Worm (Caenorhabditis elegans) whole organism, L4 larva: Measurements from ENCODE around the gene mltn-5.

ENCODE experiments used
- Y5F2A.4 ChIP-seq: fragments of 200-800 bp; sonication (Bioruptor generic); optimal IDR thresholded peaks from 2 replicates; lab custom pipeline; 2018; ENCODE audit warnings: mild to moderate bottlenecking, missing genetic modification characterization, missing compliant biosample characterization
- aha-1 ChIP-seq: fragments of 150-350 bp; peaks from one replicate; lab custom pipeline; 2014; ENCODE audit warnings: missing biosample characterization, missing genetic modification characterization
- daf-12 ChIP-seq: fragments of 150-350 bp; optimal IDR thresholded peaks from 2 replicates; lab custom pipeline; 2014; ENCODE audit warnings: missing biosample characterization, missing genetic modification reagents, missing genetic modification characterization
- daf-16 ChIP-seq, 3 experiments: sonication (generic microtip); optimal IDR thresholded peaks; 2 replicates each; lab custom pipeline; 2016 to 2017; ENCODE audit warnings: missing genetic modification characterization in 3 of 3, missing genetic modification reagents in 3 of 3, mild to moderate bottlenecking in 2 of 3, missing compliant biosample characterization in 2 of 3, missing biosample characterization in 1 of 3, moderate library complexity in 1 of 3
- daf-8 ChIP-seq: fragments of 200-800 bp; sonication (Bioruptor generic); IDR thresholded peaks from 2 replicates; pipeline ENCODE4 v1.3.6; 2022; ENCODE audit warnings: missing genetic modification characterization, missing compliant biosample characterization
- dmd-6 ChIP-seq: fragments of 200-800 bp; sonication (Bioruptor generic); IDR thresholded peaks from 2 replicates; pipeline ENCODE4 v1.3.6; 2022; ENCODE audit warnings: missing genetic modification reagents, missing genetic modification characterization, missing compliant biosample characterization
- dmd-8 ChIP-seq: fragments of 200-800 bp; sonication (Bioruptor generic); IDR thresholded peaks from 2 replicates; pipeline ENCODE4 v1.3.6; 2022; ENCODE audit warnings: missing genetic modification characterization, missing compliant biosample characterization
- dpl-1 ChIP-seq: fragments of 150-350 bp; optimal IDR thresholded peaks from 2 replicates; lab custom pipeline; 2014; ENCODE audit warnings: missing biosample characterization, missing genetic modification reagents, missing genetic modification characterization
- dve-1 ChIP-seq: sonication (generic microtip); optimal IDR thresholded peaks from 2 replicates; lab custom pipeline; 2017; ENCODE audit warnings: antibody characterized with exemption, mild to moderate bottlenecking, missing genetic modification characterization, missing compliant biosample characterization; ENCODE audit not compliant: insufficient read depth
- egl-43 ChIP-seq: fragments of 200-800 bp; sonication (Bioruptor generic); IDR thresholded peaks from 2 replicates; pipeline ENCODE4 v1.3.6; 2022; ENCODE audit warnings: missing genetic modification reagents, missing genetic modification characterization, missing compliant biosample characterization
- fkh-10 ChIP-seq: fragments of 150-350 bp; optimal IDR thresholded peaks from 2 replicates; lab custom pipeline; 2014; ENCODE audit warnings: missing biosample characterization, missing genetic modification reagents, missing genetic modification characterization
- hlh-30 ChIP-seq: sonication (generic microtip); optimal IDR thresholded peaks from 2 replicates; lab custom pipeline; 2017; ENCODE audit warnings: antibody characterized with exemption, mild to moderate bottlenecking, missing genetic modification characterization, missing compliant biosample characterization; ENCODE audit not compliant: insufficient read depth
- lsy-2 ChIP-seq, 2 experiments: fragments of 150-350 bp in 1 of 2; sonication (generic microtip) in 1 of 2; optimal IDR thresholded peaks; 2 replicates each; lab custom pipeline; 2014 to 2017; ENCODE audit warnings: missing biosample characterization in 2 of 2, missing genetic modification characterization in 2 of 2
- mdl-1 ChIP-seq, 2 experiments: fragments of 150-350 bp in 1 of 2; sonication (generic microtip) in 1 of 2; optimal IDR thresholded peaks; 2 replicates each; lab custom pipeline; 2014 to 2017; ENCODE audit warnings: missing biosample characterization in 2 of 2, missing genetic modification characterization in 2 of 2
- nhr-28 ChIP-seq: fragments of 150-350 bp; optimal IDR thresholded peaks from 2 replicates; lab custom pipeline; 2014; ENCODE audit warnings: missing biosample characterization, missing genetic modification characterization
- nhr-77 ChIP-seq: fragments of 150-350 bp; optimal IDR thresholded peaks from 2 replicates; lab custom pipeline; 2014; ENCODE audit warnings: missing biosample characterization, missing genetic modification characterization
- pha-4 ChIP-seq, 2 experiments: fragments of 150-350 bp in 1 of 2; fragments of 200-800 bp in 1 of 2; sonication (Bioruptor generic) in 1 of 2; IDR thresholded peaks in 1 of 2; optimal IDR thresholded peaks in 1 of 2; 2 replicates each; pipeline versions ENCODE4 v1.3.6 to Lab custom; 2014 to 2022; ENCODE audit warnings: missing genetic modification characterization in 2 of 2, missing genetic modification reagents in 2 of 2, missing biosample characterization in 1 of 2, missing compliant biosample characterization in 1 of 2
- pqm-1 ChIP-seq: sonication (generic microtip); optimal IDR thresholded peaks from 2 replicates; lab custom pipeline; 2017; ENCODE audit warnings: missing biosample characterization, missing genetic modification characterization
- unc-39 ChIP-seq: sonication (generic microtip); optimal IDR thresholded peaks from 2 replicates; lab custom pipeline; 2017; ENCODE audit warnings: missing biosample characterization, missing genetic modification characterization
- unc-62 ChIP-seq, 3 experiments: fragments of 150-350 bp in 1 of 3; sonication (generic microtip); optimal IDR thresholded peaks in 2 of 3; peaks in 1 of 3; 1 replicate in 1 of 3; 2 replicates in 2 of 3; lab custom pipeline; 2014 to 2017; ENCODE audit warnings: missing biosample characterization in 3 of 3, missing genetic modification characterization in 3 of 3, missing genetic modification reagents in 3 of 3, missing genotype in 1 of 3
- zfp-3 ChIP-seq: fragments of 200-800 bp; sonication (Bioruptor generic); conservative IDR thresholded peaks from 2 replicates; pipeline ENCODE4 v1.3.6; 2022; ENCODE audit warnings: missing genetic modification reagents, missing genetic modification characterization, missing compliant biosample characterization

Gene mltn-5

ce11 chrII:13976161-13976560 is 51.2 kb downstream of the mltn-5 start, which contains the start of gene Y39G8B.2 (continued):
- TF ChIP-seq pha-4 (GFP tag; IDR thresholded peaks at IDR 0.05; lab: Robert Waterston, UW) (no peak), pha-4 (tag; optimal IDR thresholded peaks at IDR 0.05; lab: Kevin White, UChicago) (peak; percentile 4), nhr-28 (tag; lab: Kevin White, UChicago) (peak; percentile 70)
- TF ChIP-seq, all 104 proteins: peak for 36

ce11 chrII:13977701-13978100 is 52.7 kb downstream of the mltn-5 start:
- TF ChIP-seq dmd-8 (GFP tag; lab: Robert Waterston, UW) (no peak), daf-8 (GFP tag; lab: Robert Waterston, UW) (no peak)

- no peak for TF ChIP-seq unc-39 (tag; lab: Kevin White, UChicago)
- peak; percentile 61 for TF ChIP-seq dve-1
- no peak for TF ChIP-seq mdl-1 (tag; optimal IDR thresholded peaks at IDR 0.05; lab: Kevin White, UChicago)
- no peak for TF ChIP-seq lsy-2 (tag; optimal IDR thresholded peaks at IDR 0.05; lab: Kevin White, UChicago)
- no peak for TF ChIP-seq dmd-8 (GFP tag; lab: Robert Waterston, UW)
- TF ChIP-seq nhr-77 (tag; lab: Kevin White, UChicago) = peak; percentile 48
- TF ChIP-seq zfp-3 (GFP tag; lab: Robert Waterston, UW) = no peak
- peak; percentile 43 for TF ChIP-seq hlh-30 (tag; lab: Kevin White, UChicago)
- TF ChIP-seq egl-43 (GFP tag; lab: Robert Waterston, UW) = no peak
- peak; percentile 40 for TF ChIP-seq nhr-28 (tag; lab: Kevin White, UChicago)
- TF ChIP-seq unc-62 (GFP tag; optimal IDR thresholded peaks at IDR 0.05 in 1 of 2; lab: Kevin White, UChicago) = peak in 1 of 2 experiments; percentile 22
- TF ChIP-seq unc-62 (tag; optimal IDR thresholded peaks at IDR 0.05; lab: Kevin White, UChicago) = no peak
- peak; percentile 35 for TF ChIP-seq aha-1 (tag; lab: Kevin White, UChicago)
- no peak for TF ChIP-seq dpl-1
- no peak for TF ChIP-seq daf-16 (GFP tag; optimal IDR thresholded peaks at IDR 0.05; lab: Kevin White, UChicago)
- peak; percentile 76 for TF ChIP-seq daf-16 (tag; optimal IDR thresholded peaks at IDR 0.05; lab: Kevin White, UChicago)
- no peak for TF ChIP-seq daf-12 (tag; lab: Kevin White, UChicago)
- no peak for TF ChIP-seq Y5F2A.4 (GFP tag; lab: Kevin White, UChicago)
- TF ChIP-seq dmd-6 (GFP tag; lab: Robert Waterston, UW) = 0 out of 2 replicates have a peak, but pooled peaks have one; percentile 17
- TF ChIP-seq fkh-10 (GFP tag; lab: Kevin White, UChicago) = no peak
- peak; percentile 51 for TF ChIP-seq pqm-1
These were observed 55.0 kb downstream of the mltn-5 start, which contains the start of gene sre-48 for ce11 chrII:13979833-13980513. sre-48 (minus strand) TSS chrII:13979883.
